Worm (Caenorhabditis elegans) whole organism, L4 larva: ENCODE measurements around the gene F52E4.5.

ENCODE experiments used
- D1046.2 ChIP-seq: fragments of 200-800 bp; sonication (Bioruptor generic); IDR thresholded peaks from 2 replicates; pipeline ENCODE4 v1.3.6; 2022; ENCODE audit warnings: missing genetic modification characterization, missing compliant biosample characterization
- F44E2.7 ChIP-seq: fragments of 200-800 bp; sonication (Bioruptor generic); IDR thresholded peaks from 2 replicates; pipeline ENCODE4 v2.1.2; 2022; ENCODE audit warnings: missing genetic modification characterization, missing compliant biosample characterization
- R02D3.7 ChIP-seq: fragments of 150-350 bp; sonication (generic microtip); optimal IDR thresholded peaks from 3 replicates; lab custom pipeline; 2014; ENCODE audit warnings: missing biosample characterization, missing genetic modification characterization
- T20F7.1 ChIP-seq: fragments of 200-800 bp; sonication (Bioruptor generic); optimal IDR thresholded peaks from 2 replicates; lab custom pipeline; 2018; ENCODE audit warnings: mild to moderate bottlenecking, missing genetic modification characterization, missing compliant biosample characterization
- Y105C5A.15 ChIP-seq: fragments of 200-800 bp; sonication (Bioruptor generic); IDR thresholded peaks from 2 replicates; pipeline ENCODE4 v1.3.6; 2022; ENCODE audit warnings: missing genetic modification characterization, missing compliant biosample characterization
- Y48G9A.11 ChIP-seq: fragments of 200-800 bp; sonication (Bioruptor generic); IDR thresholded peaks from 2 replicates; pipeline ENCODE4 v1.3.6; 2022; ENCODE audit warnings: missing genetic modification reagents, missing genetic modification characterization, missing compliant biosample characterization
- ZK337.2 ChIP-seq: fragments of 200-800 bp; sonication (Bioruptor generic); IDR thresholded peaks from 2 replicates; pipeline ENCODE4 v1.3.6; 2022; ENCODE audit warnings: missing genetic modification reagents, missing genetic modification characterization, missing compliant biosample characterization
- aha-1 ChIP-seq: fragments of 150-350 bp; peaks from one replicate; lab custom pipeline; 2014; ENCODE audit warnings: missing biosample characterization, missing genetic modification characterization
- ama-1 ChIP-seq: fragments of 150-350 bp; optimal IDR thresholded peaks from 2 replicates; lab custom pipeline; 2014; ENCODE audit warnings: inconsistent platforms, mixed read lengths
- attf-4 ChIP-seq: sonication (generic microtip); optimal IDR thresholded peaks from 3 replicates; lab custom pipeline; 2017; ENCODE audit warnings: missing biosample characterization, missing genetic modification characterization
- ceh-20 ChIP-seq: fragments of 200-800 bp; sonication (Bioruptor generic); IDR thresholded peaks from 2 replicates; pipeline ENCODE4 v1.3.6; 2022; ENCODE audit warnings: missing genetic modification reagents, missing genetic modification characterization, missing compliant biosample characterization
- ces-1 ChIP-seq: fragments of 150-350 bp; sonication (generic microtip); optimal IDR thresholded peaks from 4 replicates; lab custom pipeline; 2014; ENCODE audit warnings: missing biosample characterization, missing genetic modification reagents, missing genetic modification characterization
- ctbp-1 ChIP-seq: fragments of 200-800 bp; sonication (Bioruptor generic); IDR thresholded peaks from 2 replicates; pipeline ENCODE4 v1.3.6; 2022; ENCODE audit warnings: missing genetic modification reagents, missing genetic modification characterization, missing compliant biosample characterization
- daf-16 ChIP-seq, 3 experiments: sonication (generic microtip); optimal IDR thresholded peaks; 2 replicates each; lab custom pipeline; 2016 to 2017; ENCODE audit warnings: missing genetic modification characterization in 3 of 3, missing genetic modification reagents in 3 of 3, mild to moderate bottlenecking in 2 of 3, missing compliant biosample characterization in 2 of 3, missing biosample characterization in 1 of 3, moderate library complexity in 1 of 3
- dmd-6 ChIP-seq: fragments of 200-800 bp; sonication (Bioruptor generic); IDR thresholded peaks from 2 replicates; pipeline ENCODE4 v1.3.6; 2022; ENCODE audit warnings: missing genetic modification reagents, missing genetic modification characterization, missing compliant biosample characterization
- dmd-8 ChIP-seq: fragments of 200-800 bp; sonication (Bioruptor generic); IDR thresholded peaks from 2 replicates; pipeline ENCODE4 v1.3.6; 2022; ENCODE audit warnings: missing genetic modification characterization, missing compliant biosample characterization
- duxl-1 ChIP-seq: sonication (generic microtip); optimal IDR thresholded peaks from 2 replicates; lab custom pipeline; 2016; ENCODE audit warnings: mild to moderate bottlenecking, missing genetic modification characterization, moderate library complexity, missing compliant biosample characterization; ENCODE audit not compliant: poor library complexity
- egl-27 ChIP-seq: sonication (generic microtip); optimal IDR thresholded peaks from 3 replicates; lab custom pipeline; 2017; ENCODE audit warnings: missing biosample characterization, missing genetic modification reagents, missing genetic modification characterization
- egl-43 ChIP-seq: fragments of 200-800 bp; sonication (Bioruptor generic); IDR thresholded peaks from 2 replicates; pipeline ENCODE4 v1.3.6; 2022; ENCODE audit warnings: missing genetic modification reagents, missing genetic modification characterization, missing compliant biosample characterization
- gei-8 ChIP-seq: fragments of 200-800 bp; sonication (Bioruptor generic); optimal IDR thresholded peaks from 2 replicates; lab custom pipeline; 2018; ENCODE audit warnings: mild to moderate bottlenecking, missing genetic modification characterization, missing compliant biosample characterization
- hif-1 ChIP-seq, 2 experiments: sonication (generic microtip); optimal IDR thresholded peaks; 2 replicates each; lab custom pipeline; 2016 to 2017; ENCODE audit warnings: missing compliant biosample characterization in 2 of 2, missing genetic modification characterization in 2 of 2, missing genetic modification reagents in 2 of 2, missing genotype in 2 of 2, mild to moderate bottlenecking in 1 of 2
- hlh-11 ChIP-seq: fragments of 200-800 bp; sonication (Bioruptor generic); optimal IDR thresholded peaks from 2 replicates; lab custom pipeline; 2018; ENCODE audit warnings: mild to moderate bottlenecking, missing genetic modification characterization, missing compliant biosample characterization
- hmg-1.1 ChIP-seq: fragments of 200-800 bp; sonication (Bioruptor generic); IDR thresholded peaks from 2 replicates; pipeline ENCODE4 v1.3.6; 2022; ENCODE audit warnings: missing genetic modification reagents, missing genetic modification characterization, missing compliant biosample characterization
- lin-38 ChIP-seq: fragments of 200-800 bp; sonication (Bioruptor generic); IDR thresholded peaks from 2 replicates; pipeline ENCODE4 v1.3.6; 2022; ENCODE audit warnings: missing genetic modification reagents, missing genetic modification characterization, missing compliant biosample characterization
- madf-5 ChIP-seq, 2 experiments: fragments of 200-800 bp; sonication (Bioruptor generic); IDR thresholded peaks; 2 replicates each; pipeline ENCODE4 v1.3.6; 2022; ENCODE audit warnings: missing compliant biosample characterization in 2 of 2, missing genetic modification characterization in 2 of 2
- nhr-102 ChIP-seq: sonication (generic microtip); optimal IDR thresholded peaks from 2 replicates; lab custom pipeline; 2016; ENCODE audit warnings: mild to moderate bottlenecking, missing genetic modification characterization, moderate library complexity, missing compliant biosample characterization
- nhr-11 ChIP-seq: fragments of 150-350 bp; optimal IDR thresholded peaks from 2 replicates; lab custom pipeline; 2014; ENCODE audit warnings: missing biosample characterization, missing genetic modification characterization
- nhr-111 ChIP-seq: fragments of 200-800 bp; sonication (Bioruptor generic); optimal IDR thresholded peaks from 2 replicates; lab custom pipeline; 2018; ENCODE audit warnings: mild to moderate bottlenecking, missing genetic modification characterization, missing compliant biosample characterization
- nhr-237 ChIP-seq: sonication (generic microtip); optimal IDR thresholded peaks from 2 replicates; lab custom pipeline; 2017; ENCODE audit warnings: missing biosample characterization, missing genetic modification characterization
- nhr-41 ChIP-seq: fragments of 200-800 bp; sonication (Bioruptor generic); IDR thresholded peaks from 2 replicates; pipeline ENCODE4 v1.3.6; 2022; ENCODE audit warnings: missing genetic modification reagents, missing genetic modification characterization, missing compliant biosample characterization
- nhr-48 ChIP-seq: sonication (generic microtip); optimal IDR thresholded peaks from 2 replicates; lab custom pipeline; 2016; ENCODE audit warnings: mild to moderate bottlenecking, missing genetic modification characterization, missing compliant biosample characterization
- nhr-6 ChIP-seq: fragments of 150-350 bp; optimal IDR thresholded peaks from 2 replicates; lab custom pipeline; 2014; ENCODE audit warnings: missing biosample characterization, missing genetic modification characterization
- nhr-77 ChIP-seq: fragments of 150-350 bp; optimal IDR thresholded peaks from 2 replicates; lab custom pipeline; 2014; ENCODE audit warnings: missing biosample characterization, missing genetic modification characterization
- pha-4 ChIP-seq, 2 experiments: fragments of 150-350 bp in 1 of 2; fragments of 200-800 bp in 1 of 2; sonication (Bioruptor generic) in 1 of 2; IDR thresholded peaks in 1 of 2; optimal IDR thresholded peaks in 1 of 2; 2 replicates each; pipeline versions ENCODE4 v1.3.6 to Lab custom; 2014 to 2022; ENCODE audit warnings: missing genetic modification characterization in 2 of 2, missing genetic modification reagents in 2 of 2, missing biosample characterization in 1 of 2, missing compliant biosample characterization in 1 of 2
- pqm-1 ChIP-seq: sonication (generic microtip); optimal IDR thresholded peaks from 2 replicates; lab custom pipeline; 2017; ENCODE audit warnings: missing biosample characterization, missing genetic modification characterization
- sdz-12 ChIP-seq: fragments of 200-800 bp; sonication (Bioruptor generic); optimal IDR thresholded peaks from 2 replicates; lab custom pipeline; 2018; ENCODE audit warnings: mild to moderate bottlenecking, missing genetic modification characterization, missing compliant biosample characterization
- snpc-1.2 ChIP-seq: fragments of 200-800 bp; sonication (Bioruptor generic); IDR thresholded peaks from 2 replicates; pipeline ENCODE4 v1.3.6; 2022; ENCODE audit warnings: missing genetic modification reagents, missing genetic modification characterization, missing compliant biosample characterization
- spr-3 ChIP-seq: fragments of 200-800 bp; sonication (Bioruptor generic); optimal IDR thresholded peaks from 2 replicates; lab custom pipeline; 2018; ENCODE audit warnings: mild to moderate bottlenecking, missing genetic modification characterization, missing compliant biosample characterization
- tag-97 ChIP-seq: fragments of 200-800 bp; sonication (Bioruptor generic); IDR thresholded peaks from 2 replicates; pipeline ENCODE4 v1.3.6; 2022; ENCODE audit warnings: missing genetic modification characterization, missing compliant biosample characterization
- unc-130 ChIP-seq: sonication (generic microtip); optimal IDR thresholded peaks from 2 replicates; lab custom pipeline; 2016; ENCODE audit warnings: missing genetic modification reagents, missing genetic modification characterization, missing compliant biosample characterization
- unc-62 ChIP-seq, 3 experiments: fragments of 150-350 bp in 1 of 3; sonication (generic microtip); optimal IDR thresholded peaks in 2 of 3; peaks in 1 of 3; 1 replicate in 1 of 3; 2 replicates in 2 of 3; lab custom pipeline; 2014 to 2017; ENCODE audit warnings: missing biosample characterization in 3 of 3, missing genetic modification characterization in 3 of 3, missing genetic modification reagents in 3 of 3, missing genotype in 1 of 3
- zag-1 ChIP-seq: fragments of 150-350 bp; optimal IDR thresholded peaks from 2 replicates; lab custom pipeline; 2014; ENCODE audit warnings: missing biosample characterization, missing genetic modification characterization
- zfp-2 ChIP-seq: sonication (generic microtip); optimal IDR thresholded peaks from 2 replicates; lab custom pipeline; 2016; ENCODE audit warnings: mild to moderate bottlenecking, missing genetic modification characterization, missing compliant biosample characterization
- zfp-3 ChIP-seq: fragments of 200-800 bp; sonication (Bioruptor generic); conservative IDR thresholded peaks from 2 replicates; pipeline ENCODE4 v1.3.6; 2022; ENCODE audit warnings: missing genetic modification reagents, missing genetic modification characterization, missing compliant biosample characterization
- zip-2 ChIP-seq: fragments of 150-350 bp; optimal IDR thresholded peaks from 2 replicates; lab custom pipeline; 2014; ENCODE audit warnings: missing biosample characterization, missing genetic modification characterization

The F52E4.5 gene

DNA sequence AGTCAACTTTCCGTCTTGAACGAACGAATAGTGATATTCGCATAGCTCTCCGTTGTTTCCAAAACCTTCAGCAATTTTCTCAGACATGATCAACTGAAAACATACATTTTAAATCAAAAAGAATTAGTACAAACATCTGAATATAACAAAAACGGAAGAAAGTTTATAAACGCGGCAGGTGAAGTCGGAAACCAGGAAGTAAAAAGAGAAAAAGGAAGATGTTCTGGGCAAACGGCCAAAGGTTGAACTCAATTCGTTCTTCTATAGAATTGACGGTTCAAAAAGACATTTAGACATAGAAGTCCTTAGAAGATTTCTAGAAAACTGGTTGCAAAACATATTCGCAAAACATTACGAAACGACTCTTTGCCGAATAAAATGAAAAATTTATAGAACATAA, at the start of gene F52E4.5:
TSS of gene F52E4.5 (minus strand) at position 101 of the 400 bp plus-strand sequence.
- TF ChIP-seq attf-4 (tag; lab: Kevin White, UChicago) (no peak), Y105C5A.15 (no peak), ctbp-1 (GFP tag; lab: Robert Waterston, UW) (no peak), unc-130 (GFP tag; lab: Kevin White, UChicago) (no peak), T20F7.1 (no peak), ZK337.2 (GFP tag; lab: Robert Waterston, UW) (no peak), nhr-237 (tag; lab: Kevin White, UChicago) (no peak), F44E2.7 (GFP tag; lab: Robert Waterston, UW) (no peak), nhr-111 (GFP tag; lab: Kevin White, UChicago) (no peak), snpc-1.2 (GFP tag; lab: Robert Waterston, UW) (no peak), sdz-12 (GFP tag; lab: Kevin White, UChicago) (no peak), ces-1 (GFP tag; lab: Kevin White, UChicago) (no peak), gei-8 (GFP tag; lab: Kevin White, UChicago) (no peak), madf-5 (GFP tag; IDR thresholded peaks at IDR 0.05; lab: Robert Waterston, UW) (no peak), hmg-1.1 (no peak), egl-27 (no peak), nhr-6 (tag; lab: Kevin White, UChicago) (no peak)

ce11 chrX:3135186-3135585, 48.0 kb upstream of the F52E4.5 start, which contains the start of gene K10B3.1:
Gene K10B3.1, plus strand, starts transcription at chrX:3135486.
- TF ChIP-seq hlh-11, result peak; percentile 17
- TF ChIP-seq nhr-41, result no peak

- TF ChIP-seq nhr-41 (no peak), nhr-11 (tag; lab: Kevin White, UChicago) (peak; percentile 91), nhr-48 (peak; percentile 84), R02D3.7 (tag; lab: Kevin White, UChicago) (no peak), nhr-102 (tag; lab: Kevin White, UChicago) (peak; percentile 83), ceh-20 (GFP tag; lab: Robert Waterston, UW) (peak; percentile 90), hif-1 (tag; optimal IDR thresholded peaks at IDR 0.05; lab: Kevin White, UChicago) (peak; percentile 73 to 95), egl-27 (no peak), unc-62 (GFP tag; optimal IDR thresholded peaks at IDR 0.05 in 1 of 2; lab: Kevin White, UChicago) (peak in 1 of 2 experiments; percentile 100), unc-62 (tag; optimal IDR thresholded peaks at IDR 0.05; lab: Kevin White, UChicago) (no peak), dmd-8 (GFP tag; lab: Robert Waterston, UW) (peak; percentile 64; the same call in 1 of the 2 replicates), nhr-77 (peak; percentile 68), aha-1 (peak; percentile 98), unc-130 (GFP tag; lab: Kevin White, UChicago) (no peak), madf-5 (GFP tag; IDR thresholded peaks at IDR 0.05; lab: Robert Waterston, UW) (no peak), zfp-2 (peak; percentile 46), attf-4 (tag; lab: Kevin White, UChicago) (peak; percentile 16), duxl-1 (tag; lab: Kevin White, UChicago) (peak; percentile 59), pha-4 (GFP tag; IDR thresholded peaks at IDR 0.05; lab: Robert Waterston, UW) (peak; percentile 81), pha-4 (tag; optimal IDR thresholded peaks at IDR 0.05; lab: Kevin White, UChicago) (peak; percentile 90), zip-2 (peak; percentile 23), Y48G9A.11 (GFP tag; lab: Robert Waterston, UW) (no peak), gei-8 (GFP tag; lab: Kevin White, UChicago) (peak; percentile 16), D1046.2 (no peak), zfp-3 (GFP tag; lab: Robert Waterston, UW) (peak; percentile 54; the same call in 1 of the 2 replicates), lin-38 (GFP tag; lab: Robert Waterston, UW) (peak; percentile 69), zag-1 (peak; percentile 66), pqm-1 (tag; lab: Kevin White, UChicago) (peak; percentile 13), egl-43 (GFP tag; lab: Robert Waterston, UW) (no peak), spr-3 (GFP tag; lab: Kevin White, UChicago) (peak; percentile 36), tag-97 (peak; percentile 65; the same call in 1 of the 2 replicates), dmd-6 (GFP tag; lab: Robert Waterston, UW) (peak; percentile 87), ama-1 (lab: Kevin White, UChicago) (no peak), daf-16 (GFP tag; optimal IDR thresholded peaks at IDR 0.05; lab: Kevin White, UChicago) (peak; percentile 41 to 66), daf-16 (tag; optimal IDR thresholded peaks at IDR 0.05; lab: Kevin White, UChicago) (peak; percentile 64), nhr-111 (GFP tag; lab: Kevin White, UChicago) (peak; percentile 28)
Observed at ce11 chrX:3127626-3128142, 40.5 kb upstream of the F52E4.5 start.
